Fruit fly (Drosophila melanogaster) whole organism, pupa: Measurements from ENCODE around the gene SkpA.

Experiments
- CG10348 ChIP-seq: fragments of 200-800 bp; sonication (Bioruptor generic); IDR thresholded peaks from 2 replicates; pipeline ENCODE4 v1.3.6; 2022; ENCODE audit warnings: missing biosample characterization, missing genetic modification characterization
- CG12605 ChIP-seq: fragments of 200-800 bp; sonication (Bioruptor generic); IDR thresholded peaks from 2 replicates; pipeline ENCODE4 v1.3.6; 2022; ENCODE audit warnings: missing biosample characterization, missing genetic modification characterization
- CG17806 ChIP-seq: fragments of 200-800 bp; sonication (Bioruptor generic); optimal IDR thresholded peaks from 2 replicates; lab custom pipeline; 2018; ENCODE audit warnings: missing biosample characterization, mild to moderate bottlenecking, missing genetic modification characterization, moderate library complexity
- CG8159 ChIP-seq: fragments of 200-800 bp; sonication (Bioruptor generic); optimal IDR thresholded peaks from 3 replicates; lab custom pipeline; 2018; ENCODE audit warnings: missing biosample characterization, mild to moderate bottlenecking, missing genetic modification characterization, moderate library complexity

DNA sequence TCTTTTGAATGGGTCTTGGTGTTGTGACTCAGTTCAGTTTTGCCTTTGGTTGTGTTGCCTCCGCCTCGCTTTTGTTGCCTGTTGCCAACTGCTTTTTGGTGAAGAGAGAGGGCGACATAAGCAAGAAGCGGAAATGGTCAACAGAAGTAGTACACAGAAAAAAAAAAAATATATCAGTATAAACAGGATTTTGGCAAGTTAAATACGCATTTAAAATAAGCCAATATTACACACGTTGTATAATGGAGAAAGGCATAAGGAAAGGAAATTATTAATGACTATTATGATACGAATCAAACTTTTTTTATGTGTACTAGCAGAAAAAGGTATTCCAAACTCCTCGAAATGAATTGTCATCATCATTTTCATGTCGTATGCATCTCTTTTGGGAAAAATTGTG is 40.1 kb downstream of the SkpA start:
- TF ChIP-seq CG10348 (no peak), CG17806 (tag; lab: Kevin White, UChicago) (peak; percentile 24), CG8159 (peak; percentile 33), CG12605 (GFP tag; lab: Robert Waterston, UW) (no peak)
